Worm (Caenorhabditis elegans) whole organism, L1 larva: ENCODE results near the gene dyf-6.
A peak's percentile ranks its signal among the peaks of the same experiment; 100 is the strongest.

Experiments
- C34B4.2 ChIP-seq: sonication (generic microtip); optimal IDR thresholded peaks from 2 replicates; lab custom pipeline; 2017; ENCODE audit warnings: mild to moderate bottlenecking, missing genetic modification characterization, missing compliant biosample characterization
- alr-1 ChIP-seq: fragments of 200-800 bp; sonication (Bioruptor generic); optimal IDR thresholded peaks from 2 replicates; lab custom pipeline; 2018; ENCODE audit warnings: borderline replicate concordance, mild to moderate bottlenecking, missing genetic modification characterization, missing compliant biosample characterization
- blmp-1 ChIP-seq: fragments of 150-350 bp; optimal IDR thresholded peaks from 2 replicates; lab custom pipeline; 2014; ENCODE audit warnings: missing biosample characterization, missing genetic modification characterization
- ceh-8 ChIP-seq: fragments of 200-800 bp; sonication (Bioruptor generic); optimal IDR thresholded peaks from 2 replicates; lab custom pipeline; 2018; ENCODE audit warnings: mild to moderate bottlenecking, missing genetic modification characterization, moderate library complexity, missing compliant biosample characterization
- ceh-88 ChIP-seq: fragments of 200-800 bp; sonication (Bioruptor generic); IDR thresholded peaks from 2 replicates; pipeline ENCODE4 v1.3.6; 2022; ENCODE audit warnings: missing genetic modification characterization, missing compliant biosample characterization
- dsc-1 ChIP-seq: sonication (generic microtip); optimal IDR thresholded peaks from 2 replicates; lab custom pipeline; 2016; ENCODE audit warnings: mild to moderate bottlenecking, missing genetic modification characterization, missing compliant biosample characterization
- efl-1 ChIP-seq, 4 experiments: fragments of 150-350 bp; optimal IDR thresholded peaks in 3 of 4; peaks in 1 of 4; 1 replicate in 1 of 4; 2 replicates in 3 of 4; lab custom pipeline; 2014; ENCODE audit warnings: missing biosample characterization in 2 of 4, missing genetic modification characterization in 2 of 4, missing genetic modification reagents in 2 of 4
- egl-13 ChIP-seq: sonication (generic microtip); optimal IDR thresholded peaks from 2 replicates; lab custom pipeline; 2016; ENCODE audit warnings: missing genotype, missing genetic modification reagents, missing genetic modification characterization, missing compliant biosample characterization
- elt-2 ChIP-seq: sonication (generic microtip); optimal IDR thresholded peaks from 2 replicates; lab custom pipeline; 2016; ENCODE audit warnings: missing genetic modification characterization, mild to moderate bottlenecking, inconsistent platforms, missing compliant biosample characterization, missing genetic modification reagents
- elt-3 ChIP-seq, 6 experiments: fragments of 150-350 bp in 1 of 6; sonication (generic microtip); optimal IDR thresholded peaks; 2 replicates each; lab custom pipeline; 2017 to 2018; ENCODE audit warnings: missing biosample characterization in 6 of 6, missing genetic modification characterization in 6 of 6, inconsistent platforms in 1 of 6
- fkh-10 ChIP-seq: sonication (generic microtip); optimal IDR thresholded peaks from 2 replicates; lab custom pipeline; 2017; ENCODE audit warnings: missing biosample characterization, missing genetic modification reagents, missing genetic modification characterization
- fos-1 ChIP-seq: fragments of 150-350 bp; optimal IDR thresholded peaks from 2 replicates; lab custom pipeline; 2014; ENCODE audit warnings: missing biosample characterization, missing genetic modification characterization
- hpl-2 ChIP-seq: fragments of 150-350 bp; optimal IDR thresholded peaks from 2 replicates; lab custom pipeline; 2014; ENCODE audit warnings: missing biosample characterization, missing genetic modification reagents, missing genetic modification characterization
- isw-1 ChIP-seq: fragments of 200-800 bp; sonication (Bioruptor generic); IDR thresholded peaks from 2 replicates; pipeline ENCODE4 v1.3.6; 2022; ENCODE audit warnings: missing genetic modification characterization, missing compliant biosample characterization
- lin-14 ChIP-seq: fragments of 200-800 bp; sonication (Bioruptor generic); optimal IDR thresholded peaks from 2 replicates; lab custom pipeline; 2018; ENCODE audit warnings: mild to moderate bottlenecking, missing genetic modification characterization, moderate library complexity, missing compliant biosample characterization
- mab-9 ChIP-seq: fragments of 200-800 bp; sonication (Bioruptor generic); IDR thresholded peaks from 2 replicates; pipeline ENCODE4 v1.3.6; 2022; ENCODE audit warnings: missing genetic modification reagents, missing genetic modification characterization, missing compliant biosample characterization
- mdl-1 ChIP-seq, 2 experiments: fragments of 150-350 bp; optimal IDR thresholded peaks; 2 replicates each; lab custom pipeline; 2014 to 2017; ENCODE audit warnings: missing biosample characterization in 2 of 2, missing genetic modification characterization in 2 of 2, inconsistent platforms in 1 of 2
- mep-1 ChIP-seq: fragments of 150-350 bp; optimal IDR thresholded peaks from 2 replicates; lab custom pipeline; 2014; ENCODE audit warnings: missing biosample characterization, missing genetic modification characterization
- nhr-11 ChIP-seq: fragments of 150-350 bp; optimal IDR thresholded peaks from 2 replicates; lab custom pipeline; 2014; ENCODE audit warnings: missing biosample characterization, missing genetic modification characterization
- nhr-19 ChIP-seq: fragments of 200-800 bp; sonication (Bioruptor generic); conservative IDR thresholded peaks from 2 replicates; pipeline ENCODE4 v1.3.6; 2022; ENCODE audit warnings: missing genetic modification characterization, missing compliant biosample characterization
- nhr-20 ChIP-seq: sonication (generic microtip); optimal IDR thresholded peaks from 2 replicates; lab custom pipeline; 2016; ENCODE audit warnings: mild to moderate bottlenecking, missing genetic modification characterization, missing compliant biosample characterization
- nhr-237 ChIP-seq: fragments of 150-350 bp; optimal IDR thresholded peaks from 2 replicates; lab custom pipeline; 2014; ENCODE audit warnings: missing biosample characterization, missing genetic modification characterization
- nhr-47 ChIP-seq: sonication (generic microtip); optimal IDR thresholded peaks from 2 replicates; lab custom pipeline; 2016; ENCODE audit warnings: mild to moderate bottlenecking, missing genetic modification characterization, moderate library complexity, missing compliant biosample characterization
- nhr-85 ChIP-seq: sonication (generic microtip); peaks from one replicate; lab custom pipeline; 2016; ENCODE audit warnings: missing genetic modification characterization, inconsistent platforms, missing compliant biosample characterization
- nhr-90 ChIP-seq: sonication (generic microtip); optimal IDR thresholded peaks from 2 replicates; lab custom pipeline; 2016; ENCODE audit warnings: mild to moderate bottlenecking, missing genetic modification characterization, missing compliant biosample characterization; ENCODE audit not compliant: poor library complexity
- snu-23 ChIP-seq: sonication (generic microtip); optimal IDR thresholded peaks from 2 replicates; lab custom pipeline; 2016; ENCODE audit warnings: missing genetic modification characterization, missing compliant biosample characterization
- sup-37 ChIP-seq: fragments of 200-800 bp; sonication (Bioruptor generic); optimal IDR thresholded peaks from 2 replicates; lab custom pipeline; 2018; ENCODE audit warnings: mild to moderate bottlenecking, missing genetic modification characterization, missing compliant biosample characterization
- unc-130 ChIP-seq: fragments of 150-350 bp; optimal IDR thresholded peaks from 2 replicates; lab custom pipeline; 2017; ENCODE audit warnings: missing biosample characterization, missing genetic modification characterization, inconsistent platforms
- unc-30 ChIP-seq: sonication (generic microtip); optimal IDR thresholded peaks from 2 replicates; lab custom pipeline; 2017; ENCODE audit warnings: missing biosample characterization, missing genetic modification characterization
- unc-86 ChIP-seq: sonication (generic microtip); optimal IDR thresholded peaks from 2 replicates; lab custom pipeline; 2016; ENCODE audit warnings: missing genetic modification characterization, missing compliant biosample characterization
- zag-1 ChIP-seq: fragments of 150-350 bp; optimal IDR thresholded peaks from 2 replicates; lab custom pipeline; 2014; ENCODE audit warnings: missing biosample characterization, missing genetic modification characterization

Gene dyf-6

DNA sequence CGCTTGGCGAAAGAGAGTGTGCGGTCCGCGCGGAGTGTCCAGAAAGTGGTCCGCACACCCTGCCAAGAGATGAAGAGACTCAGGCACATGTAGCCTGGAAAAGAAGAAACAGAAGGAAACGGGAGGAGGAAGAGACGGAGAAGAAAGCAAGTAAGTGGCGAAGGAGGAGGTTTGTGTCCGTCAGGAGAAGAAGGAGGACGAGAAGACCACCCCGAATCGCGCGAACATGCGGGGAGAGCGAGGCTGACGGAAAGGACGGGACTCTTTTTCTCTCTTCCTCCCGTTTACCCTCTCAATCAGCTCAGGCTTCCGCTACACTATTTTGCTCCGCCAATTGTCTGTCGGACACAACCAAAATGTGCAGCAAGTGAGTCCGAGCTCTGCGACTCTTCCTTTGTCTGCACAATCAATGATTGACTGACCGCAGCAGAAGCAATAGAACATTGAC, 49.2 kb upstream of the dyf-6 start (continued):
- TF ChIP-seq egl-13: peak; percentile 3
- TF ChIP-seq, all 84 proteins: peak for 36

ce11 chrX:10433863-10434262, 47.6 kb upstream of the dyf-6 start:
- TF ChIP-seq ceh-88 (GFP tag; lab: Robert Waterston, UW) (no peak), unc-86 (tag; lab: Kevin White, UChicago) (peak; percentile 30), fkh-10 (peak; percentile 9), blmp-1 (tag; lab: Kevin White, UChicago) (peak; percentile 35), sup-37 (GFP tag; lab: Kevin White, UChicago) (no peak), alr-1 (no peak), nhr-85 (tag; lab: Kevin White, UChicago) (peak; percentile 52), lin-14 (GFP tag; lab: Kevin White, UChicago) (peak; percentile 57), hpl-2 (GFP tag; lab: Kevin White, UChicago) (no peak), dsc-1 (tag; lab: Kevin White, UChicago) (no peak), isw-1 (GFP tag; lab: Robert Waterston, UW) (no peak)

DNA sequence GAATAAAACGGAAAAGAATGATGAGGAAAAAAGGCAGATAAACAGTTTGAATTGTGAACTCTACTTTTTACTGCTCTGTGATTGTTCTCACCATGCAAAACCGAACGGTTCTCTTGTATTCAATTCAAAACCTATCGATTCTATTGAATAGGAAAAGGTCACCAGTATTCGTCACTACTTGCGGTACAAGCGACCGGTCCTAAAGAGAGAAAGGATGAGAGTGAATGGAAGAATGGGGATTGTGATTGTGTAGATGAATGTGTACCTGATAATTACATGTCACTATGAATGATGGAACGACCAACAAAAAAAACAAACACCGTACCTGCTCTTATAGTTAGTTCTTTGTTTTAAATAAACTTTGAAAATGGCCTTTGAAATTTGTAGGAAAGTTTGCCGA, 46.5 kb upstream of the dyf-6 start:
- no peak for TF ChIP-seq ceh-8 (GFP tag; lab: Kevin White, UChicago)
- no peak for TF ChIP-seq efl-1 (optimal IDR thresholded peaks at IDR 0.05; lab: Kevin White, UChicago)
- TF ChIP-seq efl-1 (GFP tag; optimal IDR thresholded peaks at IDR 0.05 in 1 of 2; lab: Kevin White, UChicago): peak in 1 of 2 experiments; percentile 43
- no peak for TF ChIP-seq elt-3 (tag; optimal IDR thresholded peaks at IDR 0.05; lab: Kevin White, UChicago)
- no peak for TF ChIP-seq zag-1 (tag; lab: Kevin White, UChicago)
- peak; percentile 91 for TF ChIP-seq blmp-1 (tag; lab: Kevin White, UChicago)

DNA sequence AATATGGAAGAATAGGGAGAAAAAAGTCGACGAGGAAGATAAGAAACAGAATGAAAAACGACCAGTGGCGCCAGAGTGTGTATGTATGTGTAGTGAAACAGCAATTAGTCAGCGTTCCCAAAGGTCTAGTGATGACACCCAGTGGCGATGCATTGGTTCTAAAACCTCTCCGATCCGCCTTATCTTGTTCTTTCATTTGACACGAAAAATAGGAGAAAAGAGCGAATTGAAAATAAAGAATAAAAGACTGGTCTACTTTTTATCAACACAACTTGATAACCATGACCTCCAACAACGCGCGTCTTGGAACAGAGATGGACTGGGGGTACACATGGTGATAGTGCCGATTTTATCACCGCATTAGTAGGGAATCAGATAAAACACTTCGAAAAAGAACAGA, 44.6 kb upstream of the dyf-6 start:
- peak; percentile 82 for TF ChIP-seq elt-2
- peak; percentile 85 for TF ChIP-seq blmp-1 (tag; lab: Kevin White, UChicago)
- TF ChIP-seq C34B4.2 (tag; lab: Kevin White, UChicago): no peak
- TF ChIP-seq nhr-90 (tag; lab: Kevin White, UChicago): peak; percentile 10
- TF ChIP-seq unc-130: peak; percentile 11
- TF ChIP-seq nhr-20 (tag; lab: Kevin White, UChicago): peak; percentile 18
- peak; percentile 60 for TF ChIP-seq lin-14 (GFP tag; lab: Kevin White, UChicago)
- TF ChIP-seq nhr-19 (GFP tag; lab: Robert Waterston, UW): no peak
- no peak for TF ChIP-seq nhr-47 (tag; lab: Kevin White, UChicago)
- TF ChIP-seq elt-3 (tag; optimal IDR thresholded peaks at IDR 0.05; lab: Kevin White, UChicago): peak in 4 of 6 experiments; percentile 32 to 90 (median 71)

- TF ChIP-seq nhr-237 (tag; lab: Kevin White, UChicago): no peak
- TF ChIP-seq snu-23 (GFP tag; lab: Kevin White, UChicago): peak; percentile 24
- TF ChIP-seq lin-14 (GFP tag; lab: Kevin White, UChicago): peak; percentile 66
- peak; percentile 45 for TF ChIP-seq mep-1 (tag; lab: Kevin White, UChicago)
- peak in 1 of 6 experiments; percentile 35 for TF ChIP-seq elt-3 (tag; optimal IDR thresholded peaks at IDR 0.05; lab: Kevin White, UChicago)
- TF ChIP-seq mdl-1 (tag; optimal IDR thresholded peaks at IDR 0.05; lab: Kevin White, UChicago): no peak
- no peak for TF ChIP-seq unc-30 (tag; lab: Kevin White, UChicago)
- TF ChIP-seq nhr-11 (tag; lab: Kevin White, UChicago): no peak
- TF ChIP-seq ceh-88 (GFP tag; lab: Robert Waterston, UW): no peak
- peak; percentile 35 for TF ChIP-seq nhr-85 (tag; lab: Kevin White, UChicago)
- no peak for TF ChIP-seq sup-37 (GFP tag; lab: Kevin White, UChicago)
- no peak for TF ChIP-seq mab-9 (GFP tag; lab: Robert Waterston, UW)
- TF ChIP-seq nhr-90 (tag; lab: Kevin White, UChicago): no peak
- peak; percentile 93 for TF ChIP-seq blmp-1 (tag; lab: Kevin White, UChicago)
- TF ChIP-seq efl-1 (optimal IDR thresholded peaks at IDR 0.05; lab: Kevin White, UChicago): no peak
- no peak for TF ChIP-seq efl-1 (GFP tag; optimal IDR thresholded peaks at IDR 0.05 in 1 of 2; lab: Kevin White, UChicago)
- TF ChIP-seq isw-1 (GFP tag; lab: Robert Waterston, UW): no peak
- TF ChIP-seq fos-1: no peak
Observed at ce11 chrX:10429203-10429602, 42.9 kb upstream of the dyf-6 start.
